Worm (Caenorhabditis elegans): ENCODE results near the gene tag-10.

- TF ChIP-seq mep-1 (tag; optimal IDR thresholded peaks at IDR 0.05) = no peak
- no peak for TF ChIP-seq ZK546.5 (tag; optimal IDR thresholded peaks at IDR 0.05)
- TF ChIP-seq dpl-1 (GFP tag; optimal IDR thresholded peaks at IDR 0.05) = no peak
- no peak for TF ChIP-seq mes-2 (tag; optimal IDR thresholded peaks at IDR 0.05; ENCODE audit: poor library complexity, severe bottlenecking)
- no peak for TF ChIP-seq nhr-102 (tag; optimal IDR thresholded peaks at IDR 0.05)
Measured at ce11 chrII:13632238-13632637, at the start of gene tag-10.

Measured in whole organism, L4 larva.